Fruit fly (Drosophila melanogaster) whole organism, embryonic: ENCODE measurements around the gene dsx-c73A.

ENCODE experiments used
- Bdp1 ChIP-seq: fragments of 200-800 bp; sonication (Bioruptor generic); optimal IDR thresholded peaks from 3 replicates; lab custom pipeline; 2016; ENCODE audit warnings: missing biosample characterization, missing genetic modification characterization
- CG10147 ChIP-seq: fragments of 200-800 bp; sonication (Bioruptor generic); optimal IDR thresholded peaks from 2 replicates; lab custom pipeline; 2019; ENCODE audit warnings: missing biosample characterization, mild to moderate bottlenecking, missing genetic modification characterization, moderate library complexity
- CG10565 ChIP-seq: fragments of 200-800 bp; sonication (Bioruptor generic); optimal IDR thresholded peaks from 3 replicates; lab custom pipeline; 2016; ENCODE audit warnings: missing biosample characterization, mild to moderate bottlenecking, missing genetic modification characterization
- CG11504 ChIP-seq: fragments of 200-800 bp; sonication (Bioruptor generic); optimal IDR thresholded peaks from 3 replicates; lab custom pipeline; 2019; ENCODE audit warnings: missing biosample characterization, mild to moderate bottlenecking, missing genetic modification characterization, moderate library complexity
- CG12104 ChIP-seq: fragments of 200-800 bp; sonication (Bioruptor generic); optimal IDR thresholded peaks from 3 replicates; lab custom pipeline; 2016; ENCODE audit warnings: missing biosample characterization, missing genetic modification characterization
- CG1233 ChIP-seq: fragments of 200-800 bp; sonication (Bioruptor generic); optimal IDR thresholded peaks from 4 replicates; lab custom pipeline; 2018; ENCODE audit warnings: missing biosample characterization, mild to moderate bottlenecking, missing genetic modification characterization
- CG12942 ChIP-seq: fragments of 200-800 bp; sonication (Bioruptor generic); optimal IDR thresholded peaks from 3 replicates; lab custom pipeline; 2016; ENCODE audit warnings: missing biosample characterization, missing genetic modification characterization
- CG18764 ChIP-seq: fragments of 200-800 bp; sonication (Bioruptor generic); optimal IDR thresholded peaks from 3 replicates; lab custom pipeline; 2016; ENCODE audit warnings: missing biosample characterization, missing genetic modification characterization
- CG31388 ChIP-seq: fragments of 200-800 bp; sonication (Bioruptor generic); optimal IDR thresholded peaks from 2 replicates; lab custom pipeline; 2016; ENCODE audit warnings: missing biosample characterization, missing genetic modification characterization
- CG3281 ChIP-seq: fragments of 200-800 bp; sonication (Bioruptor generic); optimal IDR thresholded peaks from 3 replicates; lab custom pipeline; 2017; ENCODE audit warnings: missing biosample characterization, mild to moderate bottlenecking, missing genetic modification characterization
- CG34224 ChIP-seq: fragments of 200-800 bp; sonication (Bioruptor generic); IDR thresholded peaks from 3 replicates; pipeline ENCODE4 v1.3.6; 2022; ENCODE audit warnings: missing biosample characterization, missing genetic modification characterization; ENCODE audit not compliant: partially characterized antibody
- CG34422 ChIP-seq: fragments of 200-800 bp; sonication (Bioruptor generic); IDR thresholded peaks from 3 replicates; pipeline ENCODE4 v1.3.6; 2022; ENCODE audit warnings: missing biosample characterization, missing genetic modification characterization
- CG6854 ChIP-seq: fragments of 200-800 bp; sonication (Bioruptor generic); optimal IDR thresholded peaks from 3 replicates; lab custom pipeline; 2017; ENCODE audit warnings: missing biosample characterization, mild to moderate bottlenecking, missing genetic modification characterization
- CG7745 ChIP-seq: fragments of 200-800 bp; sonication (Bioruptor generic); optimal IDR thresholded peaks from 2 replicates; lab custom pipeline; 2018; ENCODE audit warnings: missing biosample characterization, mild to moderate bottlenecking, missing genetic modification characterization, moderate library complexity
- CG7839 ChIP-seq: fragments of 200-800 bp; sonication (Bioruptor generic); optimal IDR thresholded peaks from 3 replicates; lab custom pipeline; 2018; ENCODE audit warnings: missing biosample characterization, mild to moderate bottlenecking, missing genetic modification characterization, moderate library complexity
- CG7928 ChIP-seq: fragments of 200-800 bp; sonication (Bioruptor generic); optimal IDR thresholded peaks from 2 replicates; lab custom pipeline; 2017; ENCODE audit warnings: missing biosample characterization, mild to moderate bottlenecking, missing genetic modification characterization
- CG7987 ChIP-seq: fragments of 200-800 bp; sonication (Bioruptor generic); optimal IDR thresholded peaks from 2 replicates; lab custom pipeline; 2018; ENCODE audit warnings: missing biosample characterization, mild to moderate bottlenecking, missing genetic modification characterization, moderate library complexity
- CG8924 ChIP-seq: fragments of 200-800 bp; optimal IDR thresholded peaks from 3 replicates; lab custom pipeline; 2019; ENCODE audit warnings: missing biosample characterization, mild to moderate bottlenecking, missing genetic modification characterization, moderate library complexity
- CG9727 ChIP-seq: fragments of 200-800 bp; sonication (Bioruptor generic); optimal IDR thresholded peaks from 3 replicates; lab custom pipeline; 2017; ENCODE audit warnings: missing biosample characterization, mild to moderate bottlenecking, missing genetic modification characterization
- CoRest ChIP-seq: fragments of 200-800 bp; sonication (Bioruptor generic); optimal IDR thresholded peaks from 3 replicates; lab custom pipeline; 2018; ENCODE audit warnings: missing biosample characterization, mild to moderate bottlenecking, missing genetic modification characterization, moderate library complexity
- Drgx ChIP-seq: fragments of 200-800 bp; sonication (Bioruptor generic); IDR thresholded peaks from 2 replicates; pipeline ENCODE4 v1.3.6; 2022; ENCODE audit warnings: missing biosample characterization, missing genetic modification characterization
- Ets65A ChIP-seq: fragments of 200-800 bp; sonication (Bioruptor generic); peaks from one replicate; lab custom pipeline; 2016; ENCODE audit warnings: missing biosample characterization, missing genetic modification characterization
- Fer1 ChIP-seq: fragments of 200-800 bp; sonication (Bioruptor generic); optimal IDR thresholded peaks from 2 replicates; lab custom pipeline; 2017; ENCODE audit warnings: missing biosample characterization, mild to moderate bottlenecking, missing genetic modification characterization
- Hr3 ChIP-seq: fragments of 200-800 bp; sonication (Bioruptor generic); optimal IDR thresholded peaks from 3 replicates; lab custom pipeline; 2016; ENCODE audit warnings: missing biosample characterization, missing genetic modification characterization
- Kr ChIP-seq: fragments of 200-800 bp; sonication (Bioruptor generic); optimal IDR thresholded peaks from 2 replicates; lab custom pipeline; 2017; ENCODE audit warnings: missing biosample characterization, mild to moderate bottlenecking, missing genetic modification characterization
- NFAT ChIP-seq: fragments of 200-800 bp; sonication (Bioruptor generic); IDR thresholded peaks from 2 replicates; pipeline ENCODE4 v1.3.6; 2022; ENCODE audit warnings: missing biosample characterization, missing genetic modification characterization
- Oaz ChIP-seq: fragments of 200-800 bp; sonication (Bioruptor generic); IDR thresholded peaks from 2 replicates; pipeline ENCODE4 v1.3.6; 2022; ENCODE audit warnings: missing biosample characterization, missing genetic modification characterization
- Stat92E ChIP-seq, 3 experiments: fragments of >200 bp in 2 of 3; fragments of 200-800 bp in 1 of 3; sonication (Bioruptor generic) in 1 of 3; optimal IDR thresholded peaks; 2 replicates each; lab custom pipeline; 2017 to 2019; ENCODE audit warnings: missing biosample characterization in 3 of 3, missing genetic modification characterization in 3 of 3, mild to moderate bottlenecking in 1 of 3, moderate library complexity in 1 of 3
- Xrp1 ChIP-seq: fragments of 200-800 bp; sonication (Bioruptor generic); IDR thresholded peaks from 2 replicates; pipeline ENCODE4 v1.3.6; 2022; ENCODE audit warnings: missing biosample characterization, missing genetic modification characterization
- bsh ChIP-seq, 2 experiments: fragments of 200-800 bp; sonication (Bioruptor generic); optimal IDR thresholded peaks; 2 replicates each; lab custom pipeline; 2017 to 2018; ENCODE audit warnings: mild to moderate bottlenecking in 2 of 2, missing biosample characterization in 2 of 2, missing genetic modification characterization in 2 of 2, moderate library complexity in 1 of 2
- corto ChIP-seq: fragments of 200-800 bp; sonication (Bioruptor generic); optimal IDR thresholded peaks from 2 replicates; lab custom pipeline; 2016; ENCODE audit warnings: missing biosample characterization, mild to moderate bottlenecking, missing genetic modification characterization, moderate library complexity
- cwo ChIP-seq: fragments of 200-800 bp; sonication (Bioruptor generic); optimal IDR thresholded peaks from 3 replicates; lab custom pipeline; 2017; ENCODE audit warnings: missing biosample characterization, missing genetic modification characterization, mild to moderate bottlenecking, moderate library complexity, missing genetic modification reagents
- dimm ChIP-seq: fragments of 200-800 bp; sonication (Bioruptor generic); IDR thresholded peaks from 2 replicates; pipeline ENCODE4 v1.3.6; 2022; ENCODE audit warnings: missing biosample characterization, missing genetic modification characterization
- dm ChIP-seq: fragments of 200-800 bp; sonication (Bioruptor generic); optimal IDR thresholded peaks from 3 replicates; lab custom pipeline; 2016; ENCODE audit warnings: missing biosample characterization, missing genetic modification characterization
- eyg ChIP-seq: fragments of 200-800 bp; sonication (Bioruptor generic); optimal IDR thresholded peaks from 3 replicates; lab custom pipeline; 2016; ENCODE audit warnings: missing biosample characterization, missing genetic modification characterization
- gem ChIP-seq: fragments of 200-800 bp; sonication (Bioruptor generic); optimal IDR thresholded peaks from 2 replicates; lab custom pipeline; 2019; ENCODE audit warnings: missing biosample characterization, mild to moderate bottlenecking, missing genetic modification characterization, moderate library complexity
- h ChIP-seq: fragments of >200 bp; optimal IDR thresholded peaks from 2 replicates; lab custom pipeline; 2017
- her ChIP-seq: fragments of 200-800 bp; sonication (Bioruptor generic); optimal IDR thresholded peaks from 2 replicates; lab custom pipeline; 2016; ENCODE audit warnings: missing biosample characterization, missing genetic modification characterization
- lbe ChIP-seq: fragments of 200-800 bp; sonication (Bioruptor generic); optimal IDR thresholded peaks from 2 replicates; lab custom pipeline; 2016; ENCODE audit warnings: missing biosample characterization, mild to moderate bottlenecking, missing genetic modification characterization
- lmd ChIP-seq: fragments of 200-800 bp; sonication (Bioruptor generic); IDR thresholded peaks from 2 replicates; pipeline ENCODE4 v1.3.6; 2022; ENCODE audit warnings: missing biosample characterization, missing genetic modification characterization
- mam ChIP-seq: fragments of 200-800 bp; sonication (Bioruptor generic); optimal IDR thresholded peaks from 3 replicates; lab custom pipeline; 2016; ENCODE audit warnings: missing biosample characterization, missing genetic modification characterization
- nom ChIP-seq: fragments of 200-800 bp; sonication (Bioruptor generic); optimal IDR thresholded peaks from 2 replicates; lab custom pipeline; 2017; ENCODE audit warnings: missing biosample characterization, missing genetic modification characterization, mild to moderate bottlenecking, moderate library complexity, missing genetic modification reagents
- prd ChIP-seq, 3 experiments: fragments of >200 bp in 2 of 3; fragments of 200-800 bp in 1 of 3; sonication (Bioruptor generic) in 1 of 3; optimal IDR thresholded peaks in 2 of 3; IDR thresholded peaks in 1 of 3; 2 replicates in 2 of 3; 3 replicates in 1 of 3; pipeline versions ENCODE4 v1.3.6 to Lab custom; 2017 to 2022; ENCODE audit warnings: missing biosample characterization in 1 of 3, missing genetic modification characterization in 1 of 3
- pzg ChIP-seq: fragments of 200-800 bp; sonication (Bioruptor generic); optimal IDR thresholded peaks from 3 replicates; lab custom pipeline; 2018; ENCODE audit warnings: missing biosample characterization, mild to moderate bottlenecking, missing genetic modification characterization, moderate library complexity
- row ChIP-seq: fragments of 200-800 bp; sonication (Bioruptor generic); IDR thresholded peaks from 3 replicates; pipeline ENCODE4 v1.3.6; 2022; ENCODE audit warnings: missing biosample characterization, missing genetic modification characterization
- sens ChIP-seq: fragments of 200-800 bp; sonication (Bioruptor generic); peaks from one replicate; lab custom pipeline; 2016; ENCODE audit warnings: missing biosample characterization, missing genetic modification characterization
- sr ChIP-seq: fragments of 200-800 bp; sonication (Bioruptor generic); IDR thresholded peaks from 3 replicates; pipeline ENCODE4 v1.3.6; 2022; ENCODE audit warnings: missing biosample characterization, missing genetic modification characterization
- tup ChIP-seq: fragments of 200-800 bp; sonication (Bioruptor generic); optimal IDR thresholded peaks from 2 replicates; lab custom pipeline; 2016; ENCODE audit warnings: missing biosample characterization, mild to moderate bottlenecking, missing genetic modification characterization, moderate library complexity
- tx ChIP-seq: fragments of 200-800 bp; sonication (Bioruptor generic); optimal IDR thresholded peaks from 2 replicates; lab custom pipeline; 2016; ENCODE audit warnings: missing biosample characterization, missing genetic modification characterization

Gene dsx-c73A

dm6 chr3L:16491006-16491605, 39.3 kb upstream of the dsx-c73A start (continued):
- TF ChIP-seq Stat92E (GFP tag; optimal IDR thresholded peaks at IDR 0.05; lab: Kevin White, UChicago) = peak in 1 of 3 experiments; percentile 43
- no peak for TF ChIP-seq mam
- peak; percentile 56 for TF ChIP-seq Kr (GFP tag; lab: Kevin White, UChicago)
- no peak for TF ChIP-seq CG10147
- TF ChIP-seq CG18764 (GFP tag; lab: Kevin White, UChicago) = no peak
- TF ChIP-seq sens (GFP tag; lab: Kevin White, UChicago) = peak; percentile 34
- no peak for TF ChIP-seq Bdp1 (GFP tag; lab: Kevin White, UChicago)
- TF ChIP-seq CG7839 (tag; lab: Kevin White, UChicago) = no peak
- TF ChIP-seq CG1233 (GFP tag; lab: Kevin White, UChicago) = no peak
- TF ChIP-seq, all 482 proteins: peak for 9

dm6 chr3L:16490583-16490880, 38.8 kb upstream of the dsx-c73A start:
- TF ChIP-seq row (GFP tag; lab: Robert Waterston, UW) (peak; percentile 17; the same call in 1 of the 3 replicates), CG8924 (tag; lab: Kevin White, UChicago) (no peak), eyg (GFP tag; lab: Kevin White, UChicago) (no peak), Oaz (GFP tag; lab: Robert Waterston, UW) (no peak), pzg (GFP tag; lab: Kevin White, UChicago) (no peak), CoRest (tag; lab: Kevin White, UChicago) (no peak), her (no peak), CG11504 (tag; lab: Kevin White, UChicago) (no peak), prd (optimal IDR thresholded peaks at IDR 0.05; lab: Kevin White, UChicago) (no peak), prd (GFP tag; IDR thresholded peaks at IDR 0.05; lab: Robert Waterston, UW) (peak; percentile 47; the same call in 1 of the 3 replicates), CG7745 (tag; lab: Kevin White, UChicago) (no peak), Drgx (GFP tag; lab: Robert Waterston, UW) (0 out of 2 replicates have a peak, but pooled peaks have one; percentile 16), dm (no peak), CG7928 (GFP tag; lab: Kevin White, UChicago) (no peak), CG31388 (GFP tag; lab: Kevin White, UChicago) (no peak), sr (no peak), Fer1 (GFP tag; lab: Kevin White, UChicago) (no peak), CG12104 (GFP tag; lab: Kevin White, UChicago) (no peak), Xrp1 (no peak), Hr3 (no peak), CG34224 (GFP tag; lab: Robert Waterston, UW) (no peak), CG7987 (GFP tag; lab: Kevin White, UChicago) (no peak), tup (GFP tag; lab: Kevin White, UChicago) (no peak), gem (tag; lab: Kevin White, UChicago) (peak; percentile 17), corto (GFP tag; lab: Kevin White, UChicago) (peak; percentile 47), CG6854 (GFP tag; lab: Kevin White, UChicago) (no peak), Ets65A (no peak), CG12942 (GFP tag; lab: Kevin White, UChicago) (no peak), CG9727 (GFP tag; lab: Kevin White, UChicago) (no peak), dimm (GFP tag; lab: Robert Waterston, UW) (no peak), tx (GFP tag; lab: Kevin White, UChicago) (no peak), lbe (GFP tag; lab: Kevin White, UChicago) (peak; percentile 79), h (lab: Kevin White, UChicago) (no peak), cwo (GFP tag; lab: Kevin White, UChicago) (no peak), NFAT (GFP tag; lab: Robert Waterston, UW) (no peak), nom (GFP tag; lab: Kevin White, UChicago) (peak; percentile 56), lmd (GFP tag; lab: Robert Waterston, UW) (0 out of 2 replicates have a peak, but pooled peaks have one; percentile 5), bsh (GFP tag; optimal IDR thresholded peaks at IDR 0.05; lab: Kevin White, UChicago) (peak in 1 of 2 experiments; percentile 59), CG34422 (no peak), CG3281 (GFP tag; lab: Kevin White, UChicago) (no peak), CG10565 (GFP tag; lab: Kevin White, UChicago) (no peak)
